Fruit fly (Drosophila melanogaster): ENCODE measurements around the gene Ndf.

Ndf gene

DNA sequence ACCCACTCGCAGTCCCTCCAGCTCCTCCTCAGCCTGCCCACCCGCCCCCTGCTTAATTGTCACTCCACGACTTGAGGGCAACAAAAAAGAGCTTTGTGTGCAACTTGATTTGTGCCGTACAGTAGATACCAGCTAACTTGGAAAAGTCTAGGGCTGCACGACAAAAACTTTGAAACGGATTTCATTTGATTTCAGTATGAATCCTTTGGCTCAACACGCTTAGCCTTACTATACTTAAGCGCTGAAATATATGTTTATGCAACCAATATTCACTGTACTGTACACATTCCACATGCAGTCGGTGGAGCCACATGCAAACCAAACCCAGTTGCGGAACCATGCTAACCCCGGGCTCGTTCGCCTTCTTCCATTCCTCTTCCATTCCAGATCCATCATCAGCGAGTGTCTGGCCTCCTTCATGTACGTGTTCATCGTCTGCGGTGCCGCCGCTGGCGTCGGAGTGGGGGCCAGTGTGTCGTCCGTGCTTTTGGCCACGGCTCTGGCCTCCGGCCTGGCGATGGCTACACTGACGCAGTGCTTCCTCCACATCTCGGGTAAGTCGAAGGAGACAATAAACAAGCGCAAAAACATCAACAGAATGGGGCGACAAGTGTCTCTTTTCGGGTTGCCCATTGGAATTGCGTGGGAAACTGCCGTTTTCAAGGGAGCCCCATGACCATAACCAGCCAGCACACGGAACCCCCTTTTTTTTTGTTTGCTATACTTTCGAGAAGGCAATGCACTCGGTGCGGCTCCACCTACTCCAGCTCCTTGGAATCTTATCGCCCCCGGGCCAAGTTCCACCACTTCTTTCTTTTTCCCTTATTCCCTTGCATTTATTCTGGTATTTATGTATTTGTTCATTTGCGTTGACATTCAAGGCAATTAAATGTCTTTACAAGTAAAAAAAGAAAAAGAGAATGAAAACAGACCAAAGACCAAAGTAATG lies 17.0 kb upstream of the Ndf start (continued):
- TF ChIP-seq Mrtf (GFP tag; IDR thresholded peaks at IDR 0.05) (peak; percentile 37; the same call in 1 of the 3 replicates), ap (GFP tag; IDR thresholded peaks at IDR 0.05) (peak; percentile 33; the same call in 1 of the 2 replicates)

DNA sequence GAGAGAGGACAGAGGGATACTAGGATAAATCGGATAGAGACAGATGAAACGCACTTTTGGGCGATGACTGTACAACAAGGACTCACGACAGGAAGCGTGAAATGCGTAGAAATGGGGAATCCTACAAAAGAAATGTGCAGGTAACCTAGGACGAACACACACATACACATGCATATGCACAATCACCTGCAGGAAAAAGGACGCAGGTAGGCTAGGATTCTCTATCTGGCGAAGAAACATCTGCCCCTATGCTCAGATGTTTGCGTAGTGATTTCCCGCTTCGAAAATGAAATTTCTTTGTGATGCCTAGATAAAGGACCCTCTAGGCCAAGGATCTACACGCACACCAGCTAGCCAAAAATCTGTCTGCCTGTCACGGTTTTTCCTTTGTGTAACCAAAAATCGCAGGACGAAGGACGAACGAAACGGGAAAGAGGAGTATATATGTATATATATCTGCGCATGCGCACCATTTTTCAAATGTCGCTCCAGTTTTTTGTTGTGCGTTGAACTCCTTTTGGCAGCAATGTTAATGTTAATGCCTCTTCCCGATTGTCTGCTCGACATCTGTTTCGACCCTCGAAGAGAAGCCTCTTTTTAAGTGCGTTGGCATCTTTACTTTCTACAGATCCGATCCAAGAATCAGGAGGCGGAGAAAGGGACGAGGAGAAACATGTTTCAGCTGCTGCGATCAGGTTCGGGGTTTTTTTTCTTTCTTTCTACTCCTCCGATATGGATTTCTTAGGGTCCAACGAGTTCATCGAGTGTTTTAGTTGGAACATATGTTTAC lies 15.2 kb upstream of the Ndf start:
- TF ChIP-seq CG2199 (GFP tag; IDR thresholded peaks at IDR 0.05) (peak; percentile 57; the same call in 1 of the 3 replicates), vfl (GFP tag; optimal IDR thresholded peaks at IDR 0.05) (peak; percentile 22), ac (GFP tag; optimal IDR thresholded peaks at IDR 0.05) (peak; percentile 80), cg (GFP tag; optimal IDR thresholded peaks at IDR 0.05) (peak; percentile 30), CG34422 (GFP tag; IDR thresholded peaks at IDR 0.05) (no peak), sqz (GFP tag; optimal IDR thresholded peaks at IDR 0.05) (peak; percentile 5), zen (tag; optimal IDR thresholded peaks at IDR 0.05) (peak; percentile 41), MESR4 (GFP tag; optimal IDR thresholded peaks at IDR 0.05) (no peak), twi (tag; optimal IDR thresholded peaks at IDR 0.05) (peak; percentile 98), ATbp (GFP tag; optimal IDR thresholded peaks at IDR 0.05) (no peak), aop (GFP tag; IDR thresholded peaks at IDR 0.05) (0 out of 2 replicates have a peak, but pooled peaks have one; percentile 45), HHEX (GFP tag; optimal IDR thresholded peaks at IDR 0.05) (no peak), CG6272 (GFP tag; IDR thresholded peaks at IDR 0.05) (no peak), her (GFP tag; optimal IDR thresholded peaks at IDR 0.05) (no peak), crol (GFP tag; IDR thresholded peaks at IDR 0.05) (peak; percentile 57; the same call in 1 of the 2 replicates), CG30020 (tag; optimal IDR thresholded peaks at IDR 0.05) (no peak), CG11696 (GFP tag; IDR thresholded peaks at IDR 0.05) (no peak), pfk (GFP tag; optimal IDR thresholded peaks at IDR 0.05) (no peak), fru (optimal IDR thresholded peaks at IDR 0.05) (no peak), H2.0 (GFP tag; IDR thresholded peaks at IDR 0.05) (no peak), Hmx (GFP tag; optimal IDR thresholded peaks at IDR 0.05) (no peak), kni (GFP tag; optimal IDR thresholded peaks at IDR 0.05) (peak; percentile 82), tll (GFP tag; optimal IDR thresholded peaks at IDR 0.05) (peak in 1 of 2 experiments; percentile 43), CHES-1-like (GFP tag; optimal IDR thresholded peaks at IDR 0.05) (no peak), Doc3 (GFP tag; IDR thresholded peaks at IDR 0.05; ENCODE audit: partially characterized antibody) (no peak), CG2120 (GFP tag; optimal IDR thresholded peaks at IDR 0.05) (no peak), D (optimal IDR thresholded peaks at IDR 0.05) (peak; percentile 96), D (GFP tag; optimal IDR thresholded peaks at IDR 0.05) (no peak), CG11456 (GFP tag; IDR thresholded peaks at IDR 0.05) (no peak), CG15479 (GFP tag; optimal IDR thresholded peaks at IDR 0.05) (peak; percentile 99), prd (optimal IDR thresholded peaks at IDR 0.05) (no peak), prd (GFP tag; IDR thresholded peaks at IDR 0.05) (0 out of 3 replicates have a peak, but pooled peaks have one; percentile 20), CG4360 (GFP tag; IDR thresholded peaks at IDR 0.05) (peak; percentile 27; the same call in 1 of the 2 replicates), pros (GFP tag; optimal IDR thresholded peaks at IDR 0.05) (peak; percentile 89)

DNA sequence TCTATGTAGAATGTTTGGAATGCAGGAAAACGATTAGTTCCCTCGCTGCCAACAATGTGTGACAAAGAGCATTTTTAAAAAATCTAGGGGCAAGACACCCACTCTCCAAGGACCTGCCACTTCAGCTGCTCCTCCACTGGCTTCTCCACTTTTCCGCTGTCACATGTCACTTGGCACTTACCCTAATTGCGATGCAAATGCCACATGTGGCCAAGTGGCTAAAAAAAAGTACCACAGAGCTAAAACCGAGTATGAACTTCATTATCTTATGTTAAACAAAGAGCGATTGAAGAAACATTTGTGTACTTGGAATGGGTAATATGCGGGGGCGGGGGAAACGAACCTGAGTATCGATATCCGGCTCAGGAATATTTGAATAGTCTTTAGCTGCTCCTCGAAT lies 14.4 kb upstream of the Ndf start:
- no peak for TF ChIP-seq CG12219 (GFP tag; optimal IDR thresholded peaks at IDR 0.05)
- no peak for TF ChIP-seq CG8359 (GFP tag; optimal IDR thresholded peaks at IDR 0.05; ENCODE audit: borderline replicate concordance)
- peak; percentile 92 for TF ChIP-seq twi (tag; optimal IDR thresholded peaks at IDR 0.05)
- TF ChIP-seq Kr (GFP tag; optimal IDR thresholded peaks at IDR 0.05) = peak; percentile 28
